Worm (Caenorhabditis elegans): ENCODE results near the gene Y54G2A.32.

Y54G2A.32 gene

DNA sequence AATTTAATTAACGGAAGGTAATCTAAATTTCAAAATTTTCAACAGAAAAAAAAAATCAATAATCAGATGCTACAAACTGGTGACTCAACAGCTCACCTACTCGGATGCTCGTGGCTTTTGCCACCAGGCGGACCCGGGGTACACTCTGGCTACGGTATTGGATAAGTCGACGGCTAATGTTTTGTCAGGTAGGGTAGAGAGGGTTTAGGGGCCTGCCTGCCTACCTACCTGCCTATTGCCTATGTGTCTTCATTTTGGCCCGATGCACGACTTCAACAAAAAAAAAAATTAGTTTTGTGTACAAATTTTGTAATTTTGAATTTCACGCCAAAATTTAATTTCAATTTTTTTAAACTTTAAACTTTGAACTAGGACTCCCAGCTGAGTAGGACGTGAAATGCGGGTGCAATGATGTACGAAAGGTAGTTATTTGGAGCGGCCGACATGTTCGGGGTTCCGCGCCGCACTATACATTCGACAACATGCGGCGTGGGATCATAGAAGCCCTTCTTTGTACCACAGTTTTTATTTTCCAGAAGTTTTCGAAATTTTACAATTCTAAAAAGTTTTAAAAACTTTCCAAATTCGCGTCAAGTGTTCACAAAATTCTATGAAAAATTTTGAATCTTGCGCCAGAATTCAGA lies 21.8 kb downstream of the Y54G2A.32 start:
- TF ChIP-seq ceh-30 (tag; optimal IDR thresholded peaks at IDR 0.05) (no peak), gmeb-2 (tag; optimal IDR thresholded peaks at IDR 0.05) (no peak), pag-3 (tag; optimal IDR thresholded peaks at IDR 0.05; ENCODE audit: borderline replicate concordance) (no peak), madf-2 (tag; optimal IDR thresholded peaks at IDR 0.05) (no peak), ceh-19 (GFP tag; optimal IDR thresholded peaks at IDR 0.05) (no peak), hlh-6 (tag; optimal IDR thresholded peaks at IDR 0.05) (no peak), fkh-6 (tag; optimal IDR thresholded peaks at IDR 0.05) (no peak), tbx-2 (tag; optimal IDR thresholded peaks at IDR 0.05) (no peak), mec-3 (tag; optimal IDR thresholded peaks at IDR 0.05; ENCODE audit: borderline replicate concordance) (no peak), ceh-18 (tag; optimal IDR thresholded peaks at IDR 0.05) (no peak), unc-55 (GFP tag; optimal IDR thresholded peaks at IDR 0.05) (no peak), unc-3 (GFP tag; conservative IDR thresholded peaks at IDR 0.05) (no peak), unc-3 (tag; optimal IDR thresholded peaks at IDR 0.05) (no peak), ceh-31 (tag; optimal IDR thresholded peaks at IDR 0.05) (no peak), ttx-3 (tag; optimal IDR thresholded peaks at IDR 0.05) (no peak), lin-11 (tag; optimal IDR thresholded peaks at IDR 0.05) (no peak), dmd-4 (tag; optimal IDR thresholded peaks at IDR 0.05; ENCODE audit: borderline replicate concordance) (no peak), eyg-1 (tag; optimal IDR thresholded peaks at IDR 0.05) (no peak), ama-1 (optimal IDR thresholded peaks at IDR 0.05) (no peak), hlh-30 (tag; optimal IDR thresholded peaks at IDR 0.05; ENCODE audit: insufficient read depth) (no peak)

ce11 chrIV:2826335-2826734 lies 22.6 kb downstream of the Y54G2A.32 start:
- TF ChIP-seq unc-3 (GFP tag; conservative IDR thresholded peaks at IDR 0.05): no peak
- no peak for TF ChIP-seq unc-3 (tag; optimal IDR thresholded peaks at IDR 0.05)
- TF ChIP-seq unc-86 (tag; optimal IDR thresholded peaks at IDR 0.05): no peak
- no peak for TF ChIP-seq ama-1 (optimal IDR thresholded peaks at IDR 0.05)
- no peak for TF ChIP-seq mec-3 (tag; optimal IDR thresholded peaks at IDR 0.05; ENCODE audit: borderline replicate concordance)
- no peak for TF ChIP-seq ceh-6 (GFP tag; optimal IDR thresholded peaks at IDR 0.05)
- TF ChIP-seq pax-1 (tag; optimal IDR thresholded peaks at IDR 0.05): no peak
- no peak for TF ChIP-seq elt-2 (tag; optimal IDR thresholded peaks at IDR 0.05)
- TF ChIP-seq lim-6 (tag; optimal IDR thresholded peaks at IDR 0.05): no peak
- no peak for TF ChIP-seq zip-5 (tag; optimal IDR thresholded peaks at IDR 0.05)
- TF ChIP-seq nhr-11 (tag; optimal IDR thresholded peaks at IDR 0.05): no peak
- TF ChIP-seq hlh-30 (tag; optimal IDR thresholded peaks at IDR 0.05; ENCODE audit: insufficient read depth): no peak
- no peak for TF ChIP-seq ceh-24 (tag; optimal IDR thresholded peaks at IDR 0.05)
- TF ChIP-seq ets-4 (tag; optimal IDR thresholded peaks at IDR 0.05): no peak
- TF ChIP-seq hlh-6 (tag; optimal IDR thresholded peaks at IDR 0.05): no peak
- TF ChIP-seq dmd-4 (tag; optimal IDR thresholded peaks at IDR 0.05; ENCODE audit: borderline replicate concordance): no peak

DNA sequence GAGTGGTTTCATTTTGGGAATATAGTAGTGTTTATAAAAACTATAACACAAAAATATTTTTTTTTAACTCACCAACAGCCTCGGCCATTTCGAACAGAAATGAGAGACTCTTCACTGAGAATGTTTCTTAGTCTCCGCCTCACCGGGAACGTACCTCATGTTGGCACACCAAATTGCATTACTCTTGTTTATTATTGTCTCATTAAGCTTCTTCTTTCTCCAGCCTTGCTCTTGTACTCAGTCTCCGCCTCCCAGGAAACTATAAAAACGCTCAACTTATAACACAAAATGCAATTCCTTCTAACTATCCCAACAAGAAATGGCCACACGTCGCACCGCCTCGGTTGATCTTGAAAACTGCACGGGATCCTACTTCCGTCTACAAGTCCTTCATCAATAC lies 28.8 kb downstream of the Y54G2A.32 start, which contains the start of the genes Y54G2A.48 and pudl-1:
Gene Y54G2A.48, minus strand, starts transcription at position 101 of the 400 bp plus-strand sequence.
Gene pudl-1, plus strand, starts transcription at position 320 of the 400 bp plus-strand sequence.
- TF ChIP-seq npax-4 (tag; optimal IDR thresholded peaks at IDR 0.05) (no peak), T23F11.4 (GFP tag; optimal IDR thresholded peaks at IDR 0.05) (no peak), ref-2 (tag; optimal IDR thresholded peaks at IDR 0.05) (no peak), ceh-45 (GFP tag; IDR thresholded peaks at IDR 0.05) (no peak), pax-1 (tag; optimal IDR thresholded peaks at IDR 0.05) (no peak), gmeb-2 (tag; optimal IDR thresholded peaks at IDR 0.05) (no peak), ceh-24 (tag; optimal IDR thresholded peaks at IDR 0.05) (no peak), lim-6 (tag; optimal IDR thresholded peaks at IDR 0.05) (no peak)

DNA sequence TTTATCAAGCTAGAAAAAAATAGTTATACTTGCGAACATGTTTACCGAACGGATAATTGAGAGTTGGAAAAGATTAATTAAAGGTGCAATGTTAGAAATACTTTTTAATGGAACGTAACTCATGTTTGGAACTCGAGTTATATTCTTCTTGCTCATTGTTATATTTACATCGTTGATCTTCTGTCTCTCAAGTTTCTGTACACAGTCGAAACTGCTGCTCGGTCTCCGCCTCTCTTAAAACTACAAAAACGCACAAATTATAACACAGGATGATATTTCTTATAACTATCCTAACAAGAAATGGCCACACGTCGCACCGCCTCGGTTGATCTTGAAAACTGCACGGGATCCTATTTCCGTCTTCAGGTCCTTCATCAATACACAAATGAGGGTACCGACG lies 30.8 kb downstream of the Y54G2A.32 start, which contains the start of gene pudl-2:
Gene pudl-2, plus strand, starts transcription at position 301 of the 400 bp plus-strand sequence.
- TF ChIP-seq fax-1 (tag; optimal IDR thresholded peaks at IDR 0.05) (no peak), sox-2 (GFP tag; IDR thresholded peaks at IDR 0.05) (no peak)
